Worm (Caenorhabditis elegans) whole organism, midembryonic: ENCODE data around the gene osm-3.

Experiments
- T22C8.4 ChIP-seq: fragments of 200-800 bp; sonication (Bioruptor generic); IDR thresholded peaks from 2 replicates; pipeline ENCODE4 v1.3.6; 2022; ENCODE audit warnings: missing genetic modification characterization, missing compliant biosample characterization
- cog-1 ChIP-seq: sonication (generic microtip); optimal IDR thresholded peaks from 2 replicates; lab custom pipeline; 2016; ENCODE audit warnings: missing genetic modification characterization, missing compliant biosample characterization
- flt-1 ChIP-seq: fragments of 200-800 bp; sonication (Bioruptor generic); IDR thresholded peaks from 2 replicates; pipeline ENCODE4 v1.3.6; 2022; ENCODE audit warnings: missing genetic modification characterization, missing compliant biosample characterization
- klf-2 ChIP-seq: fragments of 200-800 bp; sonication (Bioruptor generic); conservative IDR thresholded peaks from 2 replicates; pipeline ENCODE4 v1.3.6; 2022; ENCODE audit warnings: missing genetic modification reagents, missing genetic modification characterization, missing compliant biosample characterization
- med-1 ChIP-seq: sonication (generic microtip); optimal IDR thresholded peaks from 2 replicates; lab custom pipeline; 2017; ENCODE audit warnings: missing genetic modification characterization, mild to moderate bottlenecking, missing compliant biosample characterization, antibody characterized with exemption, missing genetic modification reagents; ENCODE audit not compliant: insufficient read depth
- ref-1 ChIP-seq: fragments of 200-800 bp; sonication (Bioruptor generic); conservative IDR thresholded peaks from 2 replicates; pipeline ENCODE4 v1.3.6; 2022; ENCODE audit warnings: missing genetic modification reagents, missing genetic modification characterization, missing compliant biosample characterization
- tab-1 ChIP-seq: fragments of 200-800 bp; sonication (Bioruptor generic); IDR thresholded peaks from 2 replicates; pipeline ENCODE4 v1.3.6; 2022; ENCODE audit warnings: missing genetic modification characterization, missing compliant biosample characterization
- ztf-23 ChIP-seq: fragments of 200-800 bp; sonication (Bioruptor generic); IDR thresholded peaks from 2 replicates; pipeline ENCODE4 v1.3.6; 2022; ENCODE audit warnings: missing genetic modification reagents, missing genetic modification characterization, missing compliant biosample characterization
- ztf-29 ChIP-seq: fragments of 200-800 bp; sonication (Bioruptor generic); IDR thresholded peaks from 2 replicates; pipeline ENCODE4 v1.3.6; 2022; ENCODE audit warnings: missing genetic modification reagents, missing genetic modification characterization, missing compliant biosample characterization

Gene osm-3

ce11 chrIV:3835065-3835464 lies 34.2 kb upstream of the osm-3 start, which contains the start of gene cal-3:
cal-3 (minus strand) TSS chrIV:3835165.
- TF ChIP-seq med-1 (GFP tag; lab: Kevin White, UChicago), result no peak
- no peak for TF ChIP-seq tab-1 (GFP tag; lab: Robert Waterston, UW)
- no peak for TF ChIP-seq ztf-29 (GFP tag; lab: Robert Waterston, UW)
- no peak for TF ChIP-seq cog-1
- no peak for TF ChIP-seq klf-2 (GFP tag; lab: Robert Waterston, UW)

- TF ChIP-seq med-1 (GFP tag; lab: Kevin White, UChicago) (no peak), ztf-23 (GFP tag; lab: Robert Waterston, UW) (no peak), cog-1 (no peak), T22C8.4 (GFP tag; lab: Robert Waterston, UW) (no peak), flt-1 (GFP tag; lab: Robert Waterston, UW) (no peak), tab-1 (GFP tag; lab: Robert Waterston, UW) (no peak), ztf-29 (GFP tag; lab: Robert Waterston, UW) (no peak), ref-1 (GFP tag; lab: Robert Waterston, UW) (no peak), klf-2 (GFP tag; lab: Robert Waterston, UW) (no peak)
Measured at ce11 chrIV:3833778-3834177, 32.9 kb upstream of the osm-3 start.

- TF ChIP-seq tab-1 (GFP tag; lab: Robert Waterston, UW), result no peak
- no peak for TF ChIP-seq cog-1
- TF ChIP-seq T22C8.4 (GFP tag; lab: Robert Waterston, UW), result no peak
- TF ChIP-seq ztf-23 (GFP tag; lab: Robert Waterston, UW), result no peak
- TF ChIP-seq med-1 (GFP tag; lab: Kevin White, UChicago), result no peak
- no peak for TF ChIP-seq klf-2 (GFP tag; lab: Robert Waterston, UW)
- TF ChIP-seq flt-1 (GFP tag; lab: Robert Waterston, UW), result no peak
- TF ChIP-seq ztf-29 (GFP tag; lab: Robert Waterston, UW), result no peak
- TF ChIP-seq ref-1 (GFP tag; lab: Robert Waterston, UW), result no peak
Measured at ce11 chrIV:3832040-3832439, 31.2 kb upstream of the osm-3 start.

DNA sequence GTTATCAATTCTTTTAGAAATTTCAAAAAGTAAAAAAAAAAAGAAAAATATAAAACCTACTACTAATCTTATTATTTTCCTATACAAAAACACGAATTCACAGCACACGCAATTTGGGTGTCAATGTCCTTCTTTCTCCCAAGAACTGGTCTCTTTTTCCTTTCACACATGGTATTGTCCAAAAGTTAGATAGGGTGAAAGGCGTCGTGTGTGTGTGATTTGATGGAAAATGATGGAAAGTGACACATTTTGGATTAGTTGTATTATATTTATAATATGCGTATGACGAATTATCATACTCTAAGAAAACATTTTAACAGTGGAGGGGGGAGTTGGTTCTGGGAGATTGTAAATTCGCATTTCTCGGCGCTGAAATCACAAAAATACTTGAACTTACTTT lies 26.9 kb upstream of the osm-3 start:
- TF ChIP-seq flt-1 (GFP tag; lab: Robert Waterston, UW) (no peak), med-1 (GFP tag; lab: Kevin White, UChicago) (no peak), T22C8.4 (GFP tag; lab: Robert Waterston, UW) (no peak), ztf-23 (GFP tag; lab: Robert Waterston, UW) (no peak), cog-1 (no peak), tab-1 (GFP tag; lab: Robert Waterston, UW) (no peak), klf-2 (GFP tag; lab: Robert Waterston, UW) (no peak), ref-1 (GFP tag; lab: Robert Waterston, UW) (no peak), ztf-29 (GFP tag; lab: Robert Waterston, UW) (no peak)

DNA sequence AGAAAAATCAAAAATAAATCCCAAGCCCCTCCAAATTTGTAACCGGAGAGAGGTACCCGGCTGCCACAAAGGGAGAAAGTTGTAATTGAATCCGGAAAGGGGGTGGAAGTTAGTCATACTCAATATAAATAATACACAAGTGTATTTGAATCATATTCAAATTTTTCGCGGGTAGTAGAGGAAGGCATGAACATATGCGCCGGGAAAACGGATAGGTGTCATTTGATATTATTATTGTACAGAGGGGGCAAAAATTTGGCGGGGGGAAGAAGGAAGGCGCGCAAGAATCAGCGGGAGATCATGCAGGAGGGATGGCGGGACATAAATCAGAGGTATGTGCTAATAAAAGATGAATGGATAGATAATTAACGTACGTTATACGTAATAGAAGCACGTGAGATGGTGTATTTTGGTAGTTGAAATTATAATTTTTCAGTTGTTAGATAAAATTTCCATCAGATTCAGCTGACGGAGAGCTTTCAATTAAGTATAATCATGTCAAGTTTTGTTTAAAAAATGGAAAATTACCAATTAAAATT lies 25.8 kb upstream of the osm-3 start, which contains the start of gene F28F9.3:
TSS of gene F28F9.3 (plus strand) at position 301 of the 539 bp plus-strand sequence.
- no peak for TF ChIP-seq T22C8.4 (GFP tag; lab: Robert Waterston, UW)
- no peak for TF ChIP-seq med-1 (GFP tag; lab: Kevin White, UChicago)
- no peak for TF ChIP-seq klf-2 (GFP tag; lab: Robert Waterston, UW)
- TF ChIP-seq tab-1 (GFP tag; lab: Robert Waterston, UW), result no peak
- no peak for TF ChIP-seq ztf-29 (GFP tag; lab: Robert Waterston, UW)
- TF ChIP-seq cog-1, result no peak

- TF ChIP-seq flt-1 (GFP tag; lab: Robert Waterston, UW), result no peak
- no peak for TF ChIP-seq T22C8.4 (GFP tag; lab: Robert Waterston, UW)
- no peak for TF ChIP-seq ztf-23 (GFP tag; lab: Robert Waterston, UW)
- no peak for TF ChIP-seq med-1 (GFP tag; lab: Kevin White, UChicago)
- TF ChIP-seq ref-1 (GFP tag; lab: Robert Waterston, UW), result no peak
- TF ChIP-seq cog-1, result no peak
- no peak for TF ChIP-seq klf-2 (GFP tag; lab: Robert Waterston, UW)
- TF ChIP-seq ztf-29 (GFP tag; lab: Robert Waterston, UW), result no peak
- TF ChIP-seq tab-1 (GFP tag; lab: Robert Waterston, UW), result no peak
Measured at ce11 chrIV:3825388-3825787, 24.5 kb upstream of the osm-3 start.

- TF ChIP-seq ref-1 (GFP tag; lab: Robert Waterston, UW), result no peak
- no peak for TF ChIP-seq flt-1 (GFP tag; lab: Robert Waterston, UW)
- no peak for TF ChIP-seq med-1 (GFP tag; lab: Kevin White, UChicago)
- peak; percentile 48 for TF ChIP-seq cog-1
Measured at ce11 chrIV:3824720-3825119, 23.9 kb upstream of the osm-3 start.

DNA sequence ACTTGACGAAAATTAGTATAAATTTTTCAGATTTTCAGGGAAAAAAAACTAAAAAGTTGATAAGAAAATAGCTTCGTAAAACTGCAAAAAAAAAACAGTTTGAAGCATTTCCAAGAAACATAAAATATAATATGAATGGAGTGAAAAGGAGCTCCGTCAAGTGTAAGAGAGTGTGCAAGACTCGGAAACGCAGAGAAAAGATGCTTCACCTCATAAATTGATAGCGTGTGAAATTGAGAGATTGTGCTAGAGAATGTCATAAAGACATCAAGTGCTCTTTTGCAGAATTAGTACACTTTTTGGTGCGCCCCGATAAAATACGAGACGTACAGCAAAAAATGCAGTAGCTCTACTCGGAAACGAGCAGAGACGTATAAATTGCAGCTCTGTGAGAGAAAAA lies 20.7 kb upstream of the osm-3 start:
- TF ChIP-seq ztf-23 (GFP tag; lab: Robert Waterston, UW) (no peak), med-1 (GFP tag; lab: Kevin White, UChicago) (no peak), ztf-29 (GFP tag; lab: Robert Waterston, UW) (no peak), tab-1 (GFP tag; lab: Robert Waterston, UW) (no peak), T22C8.4 (GFP tag; lab: Robert Waterston, UW) (no peak), flt-1 (GFP tag; lab: Robert Waterston, UW) (no peak), cog-1 (no peak), klf-2 (GFP tag; lab: Robert Waterston, UW) (no peak), ref-1 (GFP tag; lab: Robert Waterston, UW) (no peak)

ce11 chrIV:3820133-3820532 lies 19.3 kb upstream of the osm-3 start:
- no peak for TF ChIP-seq cog-1
- TF ChIP-seq klf-2 (GFP tag; lab: Robert Waterston, UW), result no peak
- no peak for TF ChIP-seq ref-1 (GFP tag; lab: Robert Waterston, UW)
